Worm (Caenorhabditis elegans) whole organism, young adult: ENCODE data around the gene T28F3.11.

Experiments
- B0336.3 ChIP-seq: fragments of 200-800 bp; sonication (Bioruptor generic); IDR thresholded peaks from 2 replicates; pipeline ENCODE4 v1.3.6; 2022; ENCODE audit warnings: missing genetic modification characterization, missing compliant biosample characterization
- C17E4.6 ChIP-seq: fragments of 200-800 bp; sonication (Bioruptor generic); IDR thresholded peaks from 2 replicates; pipeline ENCODE4 v1.3.6; 2022; ENCODE audit warnings: missing genetic modification reagents, missing genetic modification characterization, missing compliant biosample characterization
- D2030.7 ChIP-seq: fragments of 200-800 bp; sonication (Bioruptor generic); IDR thresholded peaks from 2 replicates; pipeline ENCODE4 v1.3.6; 2022; ENCODE audit warnings: missing genetic modification reagents, missing genetic modification characterization, missing compliant biosample characterization
- F23B12.7 ChIP-seq: sonication (generic microtip); optimal IDR thresholded peaks from 2 replicates; lab custom pipeline; 2017; ENCODE audit warnings: missing genetic modification characterization, mild to moderate bottlenecking, missing compliant biosample characterization, antibody characterized with exemption, moderate library complexity; ENCODE audit not compliant: insufficient read depth
- F33H1.4 ChIP-seq: fragments of 200-800 bp; sonication (Bioruptor generic); IDR thresholded peaks from 2 replicates; pipeline ENCODE4 v1.3.6; 2022; ENCODE audit warnings: missing genetic modification reagents, missing genetic modification characterization, missing compliant biosample characterization
- F39B2.1 ChIP-seq: fragments of 200-800 bp; sonication (Bioruptor generic); IDR thresholded peaks from 2 replicates; pipeline ENCODE4 v1.3.6; 2022; ENCODE audit warnings: missing genetic modification reagents, missing genetic modification characterization, missing compliant biosample characterization
- F55B11.4 ChIP-seq: sonication (generic microtip); optimal IDR thresholded peaks from 2 replicates; lab custom pipeline; 2016; ENCODE audit warnings: missing compliant biosample characterization, missing genetic modification characterization, borderline replicate concordance; ENCODE audit not compliant: insufficient read depth
- T07F8.4 ChIP-seq: sonication (generic microtip); optimal IDR thresholded peaks from 2 replicates; lab custom pipeline; 2016; ENCODE audit warnings: mild to moderate bottlenecking, missing genetic modification characterization, moderate library complexity, missing compliant biosample characterization
- T26A5.8 ChIP-seq: sonication (generic microtip); optimal IDR thresholded peaks from 2 replicates; lab custom pipeline; 2016; ENCODE audit warnings: missing genetic modification characterization, missing compliant biosample characterization
- ZK185.1 ChIP-seq: sonication (generic microtip); optimal IDR thresholded peaks from 2 replicates; lab custom pipeline; 2016; ENCODE audit warnings: mild to moderate bottlenecking, missing genetic modification characterization, missing compliant biosample characterization; ENCODE audit not compliant: poor library complexity, severe bottlenecking
- aptf-3 ChIP-seq: fragments of 200-800 bp; sonication (Bioruptor generic); IDR thresholded peaks from 2 replicates; pipeline ENCODE4 v1.3.6; 2022; ENCODE audit warnings: missing genetic modification characterization, missing compliant biosample characterization
- atf-7 ChIP-seq: sonication (generic microtip); optimal IDR thresholded peaks from 2 replicates; lab custom pipeline; 2017; ENCODE audit warnings: mild to moderate bottlenecking, missing genetic modification characterization, missing compliant biosample characterization
- attf-6 ChIP-seq: fragments of 200-800 bp; sonication (Bioruptor generic); IDR thresholded peaks from 2 replicates; pipeline ENCODE4 v1.3.6; 2022; ENCODE audit warnings: missing genetic modification reagents, missing genetic modification characterization, missing compliant biosample characterization
- cebp-1 ChIP-seq, 2 experiments: fragments of 200-800 bp in 1 of 2; sonication (Bioruptor generic) in 1 of 2; sonication (generic microtip) in 1 of 2; IDR thresholded peaks in 1 of 2; optimal IDR thresholded peaks in 1 of 2; 2 replicates each; pipeline versions ENCODE4 v1.3.6 to Lab custom; 2017 to 2022; ENCODE audit warnings: missing compliant biosample characterization in 2 of 2, missing genetic modification characterization in 2 of 2, mild to moderate bottlenecking in 1 of 2, missing genetic modification reagents in 1 of 2, moderate library complexity in 1 of 2
- cebp-2 ChIP-seq: fragments of 200-800 bp; sonication (Bioruptor generic); IDR thresholded peaks from 2 replicates; pipeline ENCODE4 v1.3.6; 2022; ENCODE audit warnings: missing genetic modification characterization, missing compliant biosample characterization
- ceh-100 ChIP-seq: fragments of 200-800 bp; sonication (Bioruptor generic); IDR thresholded peaks from 2 replicates; pipeline ENCODE4 v1.3.6; 2022; ENCODE audit warnings: missing genetic modification reagents, missing genetic modification characterization, missing compliant biosample characterization
- ceh-27 ChIP-seq: fragments of 200-800 bp; sonication (Bioruptor generic); optimal IDR thresholded peaks from 2 replicates; lab custom pipeline; 2018; ENCODE audit warnings: mild to moderate bottlenecking, missing genetic modification characterization, moderate library complexity, missing compliant biosample characterization
- ceh-40 ChIP-seq: fragments of 200-800 bp; sonication (Bioruptor generic); IDR thresholded peaks from 2 replicates; pipeline ENCODE4 v1.3.6; 2022; ENCODE audit warnings: missing genetic modification characterization, missing compliant biosample characterization
- dox-1 ChIP-seq: fragments of 200-800 bp; sonication (Bioruptor generic); IDR thresholded peaks from 2 replicates; pipeline ENCODE4 v1.3.6; 2022; ENCODE audit warnings: missing genetic modification reagents, missing genetic modification characterization, missing compliant biosample characterization
- egl-44 ChIP-seq: fragments of 200-800 bp; sonication (Bioruptor generic); IDR thresholded peaks from 2 replicates; pipeline ENCODE4 v1.3.6; 2022; ENCODE audit warnings: missing genetic modification reagents, missing genetic modification characterization, missing compliant biosample characterization
- egrh-3 ChIP-seq: fragments of 200-800 bp; sonication (Bioruptor generic); IDR thresholded peaks from 2 replicates; pipeline ENCODE4 v1.3.6; 2022; ENCODE audit warnings: missing genetic modification reagents, missing genetic modification characterization, missing compliant biosample characterization
- hmg-1.2 ChIP-seq: fragments of 200-800 bp; sonication (Bioruptor generic); IDR thresholded peaks from 2 replicates; pipeline ENCODE4 v1.3.6; 2022; ENCODE audit warnings: missing genetic modification reagents, missing genetic modification characterization, missing compliant biosample characterization
- hsf-1 ChIP-seq: fragments of 200-800 bp; sonication (Bioruptor generic); IDR thresholded peaks from 2 replicates; pipeline ENCODE4 v1.3.6; 2022; ENCODE audit warnings: missing genetic modification reagents, missing genetic modification characterization, missing compliant biosample characterization
- let-526 ChIP-seq: fragments of 200-800 bp; sonication (Bioruptor generic); IDR thresholded peaks from 2 replicates; pipeline ENCODE4 v1.3.6; 2022; ENCODE audit warnings: missing genetic modification reagents, missing genetic modification characterization, missing compliant biosample characterization
- lin-54 ChIP-seq: fragments of 200-800 bp; sonication (Bioruptor generic); optimal IDR thresholded peaks from 2 replicates; lab custom pipeline; 2018; ENCODE audit warnings: mild to moderate bottlenecking, missing genetic modification characterization, missing compliant biosample characterization
- lsl-1 ChIP-seq: fragments of 200-800 bp; sonication (Bioruptor generic); optimal IDR thresholded peaks from 2 replicates; lab custom pipeline; 2018; ENCODE audit warnings: mild to moderate bottlenecking, missing genetic modification characterization, moderate library complexity, missing compliant biosample characterization
- madf-3 ChIP-seq: fragments of 200-800 bp; sonication (Bioruptor generic); IDR thresholded peaks from 2 replicates; pipeline ENCODE4 v1.3.6; 2022; ENCODE audit warnings: missing genetic modification reagents, missing genetic modification characterization, missing compliant biosample characterization
- madf-6 ChIP-seq: fragments of 200-800 bp; sonication (Bioruptor generic); IDR thresholded peaks from 2 replicates; pipeline ENCODE4 v1.3.6; 2022; ENCODE audit warnings: missing genetic modification reagents, missing genetic modification characterization, missing compliant biosample characterization
- mxl-1 ChIP-seq: sonication (generic microtip); optimal IDR thresholded peaks from 2 replicates; lab custom pipeline; 2016; ENCODE audit warnings: missing genetic modification characterization, missing compliant biosample characterization
- nfya-1 ChIP-seq: sonication (generic microtip); optimal IDR thresholded peaks from 2 replicates; lab custom pipeline; 2017; ENCODE audit warnings: antibody characterized with exemption, missing compliant biosample characterization, missing genetic modification characterization, borderline replicate concordance; ENCODE audit not compliant: insufficient read depth
- nfya-2 ChIP-seq: fragments of 200-800 bp; sonication (Bioruptor generic); IDR thresholded peaks from 2 replicates; pipeline ENCODE4 v1.3.6; 2022; ENCODE audit warnings: missing genetic modification reagents, missing genetic modification characterization, missing compliant biosample characterization
- nfyb-1 ChIP-seq: fragments of 200-800 bp; sonication (Bioruptor generic); IDR thresholded peaks from 2 replicates; pipeline ENCODE4 v1.3.6; 2022; ENCODE audit warnings: missing genetic modification reagents, missing genetic modification characterization, missing compliant biosample characterization
- nhr-27 ChIP-seq: fragments of 200-800 bp; sonication (Bioruptor generic); optimal IDR thresholded peaks from 2 replicates; lab custom pipeline; 2018; ENCODE audit warnings: mild to moderate bottlenecking, missing genetic modification characterization, moderate library complexity, missing compliant biosample characterization
- pbrm-1 ChIP-seq: fragments of 200-800 bp; sonication (Bioruptor generic); IDR thresholded peaks from 2 replicates; pipeline ENCODE4 v1.3.6; 2022; ENCODE audit warnings: missing genetic modification reagents, missing genetic modification characterization, missing compliant biosample characterization
- rcor-1 ChIP-seq: fragments of 200-800 bp; sonication (Bioruptor generic); IDR thresholded peaks from 2 replicates; pipeline ENCODE4 v1.3.6; 2022; ENCODE audit warnings: missing genetic modification reagents, missing genetic modification characterization, missing compliant biosample characterization
- rec-8 ChIP-seq, 2 experiments: sonication (generic microtip); optimal IDR thresholded peaks; 2 replicates each; lab custom pipeline; 2016; ENCODE audit warnings: mild to moderate bottlenecking in 2 of 2, missing genetic modification characterization in 2 of 2, missing genetic modification reagents in 2 of 2, missing genotype in 2 of 2, missing biosample characterization in 1 of 2, missing compliant biosample characterization in 1 of 2, moderate library complexity in 1 of 2
- repo-1 ChIP-seq: sonication (generic microtip); optimal IDR thresholded peaks from 2 replicates; lab custom pipeline; 2017; ENCODE audit warnings: mild to moderate bottlenecking, missing genetic modification characterization, missing compliant biosample characterization
- sea-2 ChIP-seq: fragments of 200-800 bp; sonication (Bioruptor generic); IDR thresholded peaks from 2 replicates; pipeline ENCODE4 v1.3.6; 2022; ENCODE audit warnings: missing genetic modification characterization, missing compliant biosample characterization
- snpc-1.1 ChIP-seq: sonication (generic microtip); optimal IDR thresholded peaks from 2 replicates; lab custom pipeline; 2017; ENCODE audit warnings: missing genetic modification characterization, mild to moderate bottlenecking, missing compliant biosample characterization, antibody characterized with exemption, moderate library complexity, missing genotype, missing genetic modification reagents; ENCODE audit not compliant: insufficient read depth
- snpc-4 ChIP-seq, 5 experiments: fragments of 150-350 bp in 1 of 5; sonication (generic microtip) in 4 of 5; optimal IDR thresholded peaks; 2 replicates each; lab custom pipeline; 2014 to 2018; ENCODE audit warnings: missing genetic modification characterization in 5 of 5, missing biosample characterization in 3 of 5, antibody characterized with exemption in 2 of 5, mild to moderate bottlenecking in 2 of 5, missing compliant biosample characterization in 2 of 5, missing genotype in 2 of 5, moderate library complexity in 2 of 5, missing genetic modification reagents in 1 of 5
- tlf-1 ChIP-seq: fragments of 200-800 bp; sonication (Bioruptor generic); optimal IDR thresholded peaks from 2 replicates; lab custom pipeline; 2018; ENCODE audit warnings: mild to moderate bottlenecking, missing genetic modification characterization, missing compliant biosample characterization
- zfh-2 ChIP-seq: fragments of 200-800 bp; sonication (Bioruptor generic); conservative IDR thresholded peaks from 2 replicates; pipeline ENCODE4 v1.3.6; 2022; ENCODE audit warnings: missing genetic modification reagents, missing genetic modification characterization, missing compliant biosample characterization
- ztf-18 ChIP-seq: sonication (generic microtip); optimal IDR thresholded peaks from 2 replicates; lab custom pipeline; 2016; ENCODE audit warnings: missing genotype, mild to moderate bottlenecking, missing genetic modification characterization, missing compliant biosample characterization
- ztf-25 ChIP-seq: fragments of 200-800 bp; sonication (Bioruptor generic); IDR thresholded peaks from 2 replicates; pipeline ENCODE4 v1.3.6; 2022; ENCODE audit warnings: missing genetic modification reagents, missing genetic modification characterization, missing compliant biosample characterization

The T28F3.11 gene

ce11 chrIV:17278861-17279591 lies 12.5 kb downstream of the T28F3.11 start, which contains the start of gene hsp-1:
Gene hsp-1, plus strand, starts transcription at chrIV:17278959.
- peak; percentile 14; the same call in 1 of the 2 replicates for TF ChIP-seq egl-44 (GFP tag; lab: Robert Waterston, UW)
- peak; percentile 45 for TF ChIP-seq ZK185.1 (tag; lab: Kevin White, UChicago)
- TF ChIP-seq cebp-2 (GFP tag; lab: Robert Waterston, UW), result 0 out of 2 replicates have a peak, but pooled peaks have one; percentile 48
- peak; percentile 13 for TF ChIP-seq B0336.3
- TF ChIP-seq ceh-27 (GFP tag; lab: Kevin White, UChicago), result peak; percentile 40
- TF ChIP-seq ceh-100, result peak; percentile 10; the same call in 1 of the 2 replicates
- 0 out of 2 replicates have a peak, but pooled peaks have one; percentile 20 for TF ChIP-seq D2030.7 (GFP tag; lab: Robert Waterston, UW)
- peak; percentile 30; the same call in 1 of the 2 replicates for TF ChIP-seq aptf-3
- no peak for TF ChIP-seq tlf-1 (GFP tag; lab: Kevin White, UChicago)
- no peak for TF ChIP-seq ztf-18 (tag; lab: Kevin White, UChicago)
- peak; percentile 1 for TF ChIP-seq lin-54 (GFP tag; lab: Kevin White, UChicago)
- no peak for TF ChIP-seq nfya-2
- no peak for TF ChIP-seq C17E4.6 (GFP tag; lab: Robert Waterston, UW)
- TF ChIP-seq cebp-1 (GFP tag; IDR thresholded peaks at IDR 0.05; lab: Robert Waterston, UW), result no peak
- peak; percentile 14 for TF ChIP-seq cebp-1 (tag; optimal IDR thresholded peaks at IDR 0.05; lab: Kevin White, UChicago)
- TF ChIP-seq T26A5.8 (tag; lab: Kevin White, UChicago), result no peak
- TF ChIP-seq F55B11.4 (tag; lab: Kevin White, UChicago), result peak; percentile 12
- no peak for TF ChIP-seq snpc-1.1
- peak; percentile 54; the same call in 1 of the 2 replicates for TF ChIP-seq nfyb-1
- TF ChIP-seq nhr-27 (tag; lab: Kevin White, UChicago), result no peak
- peak; percentile 78; the same call in 1 of the 2 replicates for TF ChIP-seq ceh-40 (GFP tag; lab: Robert Waterston, UW)
- TF ChIP-seq F23B12.7 (tag; lab: Kevin White, UChicago), result no peak
- 0 out of 2 replicates have a peak, but pooled peaks have one; percentile 23 for TF ChIP-seq rcor-1 (GFP tag; lab: Robert Waterston, UW)
- TF ChIP-seq ztf-25 (GFP tag; lab: Robert Waterston, UW), result 0 out of 2 replicates have a peak, but pooled peaks have one; percentile 41
- TF ChIP-seq zfh-2 (GFP tag; lab: Robert Waterston, UW), result peak; percentile 81; the same call in 1 of the 2 replicates
- TF ChIP-seq attf-6 (GFP tag; lab: Robert Waterston, UW), result peak; percentile 63; the same call in 1 of the 2 replicates
- TF ChIP-seq dox-1 (GFP tag; lab: Robert Waterston, UW), result peak; percentile 48
- no peak for TF ChIP-seq rec-8 (tag; optimal IDR thresholded peaks at IDR 0.05; lab: Kevin White, UChicago)
- TF ChIP-seq sea-2 (GFP tag; lab: Robert Waterston, UW), result no peak
- peak; percentile 33; the same call in 1 of the 2 replicates for TF ChIP-seq F39B2.1 (GFP tag; lab: Robert Waterston, UW)
- TF ChIP-seq madf-6, result peak; percentile 25; the same call in 1 of the 2 replicates
- TF ChIP-seq pbrm-1 (GFP tag; lab: Robert Waterston, UW), result no peak
- 0 out of 2 replicates have a peak, but pooled peaks have one; percentile 4 for TF ChIP-seq hmg-1.2
- no peak for TF ChIP-seq F33H1.4 (GFP tag; lab: Robert Waterston, UW)
- TF ChIP-seq T07F8.4 (tag; lab: Kevin White, UChicago), result no peak
- TF ChIP-seq madf-3, result no peak
- no peak for TF ChIP-seq nfya-1 (tag; lab: Kevin White, UChicago)
- TF ChIP-seq repo-1 (tag; lab: Kevin White, UChicago), result peak; percentile 8
- no peak for TF ChIP-seq atf-7 (tag; lab: Kevin White, UChicago)
- TF ChIP-seq let-526 (GFP tag; lab: Robert Waterston, UW), result no peak
- no peak for TF ChIP-seq snpc-4 (GFP tag; optimal IDR thresholded peaks at IDR 0.05; lab: Kevin White, UChicago)
- TF ChIP-seq snpc-4 (tag; optimal IDR thresholded peaks at IDR 0.05; lab: Kevin White, UChicago), result peak in 1 of 4 experiments; percentile 33
- no peak; the same call in 1 of the 2 replicates for TF ChIP-seq egrh-3 (GFP tag; lab: Robert Waterston, UW)
- no peak for TF ChIP-seq mxl-1
- peak; percentile 4 for TF ChIP-seq lsl-1 (GFP tag; lab: Kevin White, UChicago)
- peak; percentile 6 for TF ChIP-seq hsf-1 (GFP tag; lab: Robert Waterston, UW)
